Fruit fly (Drosophila melanogaster): ENCODE measurements around the gene CG5986.

dm6 chr3R:24069965-24070364, 22.4 kb downstream of the CG5986 start:
- TF ChIP-seq CG7101 (tag; optimal IDR thresholded peaks at IDR 0.05) (no peak), Crg-1 (GFP tag; optimal IDR thresholded peaks at IDR 0.05) (no peak), CG12768 (GFP tag; optimal IDR thresholded peaks at IDR 0.05) (no peak), Hr96 (GFP tag; optimal IDR thresholded peaks at IDR 0.05) (no peak), CG33017 (tag; optimal IDR thresholded peaks at IDR 0.05) (no peak)

Data from whole organism, adult.